Worm (Caenorhabditis elegans): Measurements from ENCODE around the gene C34D10.1.

The C34D10.1 gene

DNA sequence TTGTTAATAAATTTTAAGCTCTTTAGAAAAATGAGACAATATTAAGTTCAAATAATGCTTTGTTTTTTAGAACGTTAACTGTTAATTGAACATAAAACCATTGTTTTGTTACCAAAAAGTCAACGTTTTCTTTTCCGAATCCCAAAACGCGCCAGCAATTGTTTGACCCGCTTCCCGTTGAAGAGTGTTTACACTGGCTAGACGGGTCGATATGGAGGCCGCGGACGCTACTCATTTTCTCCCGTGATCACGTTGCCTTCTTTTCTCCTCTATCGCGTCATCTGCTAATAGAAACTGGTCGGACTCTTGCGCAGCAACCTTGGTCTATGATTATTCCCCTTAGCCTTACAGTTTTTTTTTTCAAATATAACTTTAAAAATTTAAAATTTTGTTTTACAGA, at the start of gene C34D10.1:
TSS of gene C34D10.1 (plus strand) at position 400 of the 400 bp plus-strand sequence.
- TF ChIP-seq nhr-11 (tag; optimal IDR thresholded peaks at IDR 0.05) (peak; percentile 65), ceh-82 (tag; optimal IDR thresholded peaks at IDR 0.05) (no peak), daf-12 (tag; optimal IDR thresholded peaks at IDR 0.05) (no peak), tag-97 (GFP tag; IDR thresholded peaks at IDR 0.05) (no peak), lin-38 (GFP tag; IDR thresholded peaks at IDR 0.05) (no peak), lin-29 (GFP tag; IDR thresholded peaks at IDR 0.05) (0 out of 2 replicates have a peak, but pooled peaks have one; percentile 18), ceh-20 (GFP tag; IDR thresholded peaks at IDR 0.05) (peak; percentile 80), nhr-10 (tag; optimal IDR thresholded peaks at IDR 0.05) (peak; percentile 20), hif-1 (tag; optimal IDR thresholded peaks at IDR 0.05) (peak in 1 of 2 experiments; percentile 46), nhr-102 (tag; optimal IDR thresholded peaks at IDR 0.05) (peak; percentile 26), dmd-6 (GFP tag; IDR thresholded peaks at IDR 0.05) (peak; percentile 52), aha-1 (tag) (no peak), ctbp-1 (GFP tag; IDR thresholded peaks at IDR 0.05) (peak; percentile 57), mep-1 (tag; optimal IDR thresholded peaks at IDR 0.05) (peak; percentile 85), T26A8.4 (GFP tag; IDR thresholded peaks at IDR 0.05) (0 out of 2 replicates have a peak, but pooled peaks have one; percentile 42), daf-16 (GFP tag; optimal IDR thresholded peaks at IDR 0.05) (no peak), daf-16 (tag; optimal IDR thresholded peaks at IDR 0.05) (peak; percentile 56), cey-2 (tag; optimal IDR thresholded peaks at IDR 0.05; ENCODE audit: borderline replicate concordance, insufficient read depth) (no peak), ces-1 (GFP tag; optimal IDR thresholded peaks at IDR 0.05) (no peak), T20F7.1 (GFP tag; optimal IDR thresholded peaks at IDR 0.05) (peak; percentile 44), hmg-1.1 (GFP tag; IDR thresholded peaks at IDR 0.05) (peak; percentile 78), lin-1 (GFP tag; IDR thresholded peaks at IDR 0.05) (peak; percentile 17; the same call in 1 of the 2 replicates), nhr-6 (tag; optimal IDR thresholded peaks at IDR 0.05) (peak; percentile 77), unc-62 (GFP tag; optimal IDR thresholded peaks at IDR 0.05 in 1 of 2) (peak in 1 of 2 experiments; percentile 32), unc-62 (tag; optimal IDR thresholded peaks at IDR 0.05) (no peak), nhr-25 (tag; optimal IDR thresholded peaks at IDR 0.05; ENCODE audit: borderline replicate concordance, insufficient read depth) (peak; percentile 61), dmd-9 (GFP tag; IDR thresholded peaks at IDR 0.05) (0 out of 2 replicates have a peak, but pooled peaks have one; percentile 11), zip-11 (GFP tag; IDR thresholded peaks at IDR 0.05) (no peak), nhr-28 (tag; optimal IDR thresholded peaks at IDR 0.05) (peak; percentile 69), zfp-3 (GFP tag; conservative IDR thresholded peaks at IDR 0.05) (0 out of 2 replicates have a peak, but pooled peaks have one; percentile 54), sdz-12 (GFP tag; optimal IDR thresholded peaks at IDR 0.05) (no peak), ceh-44 (GFP tag; IDR thresholded peaks at IDR 0.05) (0 out of 2 replicates have a peak, but pooled peaks have one; percentile 42), lsy-2 (tag; optimal IDR thresholded peaks at IDR 0.05) (peak in 1 of 2 experiments; percentile 73), vab-7 (GFP tag; IDR thresholded peaks at IDR 0.05) (peak; percentile 45; the same call in 1 of the 2 replicates), dmd-8 (GFP tag; IDR thresholded peaks at IDR 0.05) (no peak), rbr-2 (tag; optimal IDR thresholded peaks at IDR 0.05) (peak; percentile 69), mes-2 (tag; optimal IDR thresholded peaks at IDR 0.05; ENCODE audit: poor library complexity, severe bottlenecking) (peak; percentile 65), pha-4 (GFP tag; IDR thresholded peaks at IDR 0.05) (0 out of 2 replicates have a peak, but pooled peaks have one; percentile 19), pha-4 (tag; optimal IDR thresholded peaks at IDR 0.05) (peak; percentile 25), dpl-1 (GFP tag; optimal IDR thresholded peaks at IDR 0.05) (peak; percentile 37), daf-19 (GFP tag; conservative IDR thresholded peaks at IDR 0.05) (no peak), Y5F2A.4 (GFP tag; optimal IDR thresholded peaks at IDR 0.05) (no peak), hlh-11 (tag; optimal IDR thresholded peaks at IDR 0.05) (peak; percentile 88), nhr-48 (tag; optimal IDR thresholded peaks at IDR 0.05) (peak; percentile 26), lin-13 (GFP tag; optimal IDR thresholded peaks at IDR 0.05) (peak; percentile 5), snpc-4 (tag; optimal IDR thresholded peaks at IDR 0.05) (no peak), mxl-3 (GFP tag; optimal IDR thresholded peaks at IDR 0.05) (peak; percentile 88), tra-1 (GFP tag; IDR thresholded peaks at IDR 0.05) (0 out of 2 replicates have a peak, but pooled peaks have one; percentile 61), hlh-30 (tag; optimal IDR thresholded peaks at IDR 0.05; ENCODE audit: insufficient read depth) (peak; percentile 88), dve-1 (tag; optimal IDR thresholded peaks at IDR 0.05; ENCODE audit: insufficient read depth) (peak; percentile 64)
